Worm (Caenorhabditis elegans): Measurements from ENCODE around the gene let-92.

let-92 gene

DNA sequence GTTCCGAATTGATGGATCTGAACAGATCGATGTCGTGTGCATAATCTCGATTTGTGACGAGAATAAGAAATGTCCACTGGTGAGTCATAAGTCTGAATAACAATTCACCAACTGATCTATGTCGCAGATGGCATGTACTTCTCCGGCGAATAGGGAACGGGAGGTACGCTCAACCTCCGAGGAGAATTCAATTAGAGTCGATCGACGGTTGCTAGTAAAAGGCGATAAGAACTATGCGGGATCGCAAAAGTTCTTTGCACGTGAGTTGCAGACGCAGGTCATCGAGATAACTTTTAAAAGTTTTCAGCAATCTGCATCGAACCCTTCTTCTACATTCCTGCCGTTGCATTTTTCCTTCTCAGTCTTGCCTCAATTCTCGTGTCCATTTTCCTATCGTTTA, 24.3 kb downstream of the let-92 start:
- TF ChIP-seq W03F9.2 (tag; optimal IDR thresholded peaks at IDR 0.05), result no peak
- TF ChIP-seq him-1 (tag; optimal IDR thresholded peaks at IDR 0.05), result no peak
- no peak for TF ChIP-seq dao-5 (tag; optimal IDR thresholded peaks at IDR 0.05)

DNA sequence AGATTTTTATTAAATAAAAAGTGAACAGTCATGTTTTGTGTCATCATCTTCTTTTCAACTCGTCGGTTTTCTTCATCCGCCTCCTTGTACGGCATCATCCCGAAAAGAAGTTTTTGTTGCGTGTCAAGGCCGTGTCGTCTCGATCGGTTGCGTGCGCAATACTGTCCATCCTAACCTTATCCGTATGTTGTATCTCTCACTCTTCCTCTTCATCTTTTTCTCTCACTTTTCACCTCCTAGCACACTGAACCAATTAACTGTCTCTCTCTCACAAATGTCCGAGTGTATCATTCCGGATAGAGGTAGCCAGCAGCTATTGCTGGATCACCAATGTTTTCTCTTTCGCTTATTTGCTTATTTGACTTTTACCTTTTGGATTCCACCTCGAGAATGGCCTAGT, 25.2 kb downstream of the let-92 start:
- TF ChIP-seq him-1 (tag; optimal IDR thresholded peaks at IDR 0.05) (no peak), dao-5 (tag; optimal IDR thresholded peaks at IDR 0.05) (no peak), W03F9.2 (tag; optimal IDR thresholded peaks at IDR 0.05) (no peak)

DNA sequence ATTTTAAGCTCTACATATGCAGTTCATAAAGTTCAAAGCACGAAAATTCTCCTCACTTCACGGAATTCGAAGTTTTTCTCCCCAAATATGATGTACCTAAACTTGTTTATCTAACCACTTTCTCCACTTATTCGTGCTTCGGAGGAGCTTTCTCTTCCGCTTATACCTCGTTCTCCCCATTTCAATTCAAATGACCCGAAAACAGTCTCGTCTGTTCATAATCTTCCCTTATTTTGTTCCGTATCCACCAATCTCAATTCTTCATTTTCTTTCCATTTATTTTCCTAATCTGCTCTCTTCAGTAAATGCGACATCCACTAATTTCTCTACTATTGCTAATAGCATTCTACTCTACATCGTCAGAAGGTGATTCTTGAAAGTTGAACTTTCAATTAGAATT, 27.1 kb downstream of the let-92 start, which contains the start of gene let-653:
Gene let-653, plus strand, starts transcription at position 301 of the 400 bp plus-strand sequence.
- TF ChIP-seq W03F9.2 (tag; optimal IDR thresholded peaks at IDR 0.05), result no peak

DNA sequence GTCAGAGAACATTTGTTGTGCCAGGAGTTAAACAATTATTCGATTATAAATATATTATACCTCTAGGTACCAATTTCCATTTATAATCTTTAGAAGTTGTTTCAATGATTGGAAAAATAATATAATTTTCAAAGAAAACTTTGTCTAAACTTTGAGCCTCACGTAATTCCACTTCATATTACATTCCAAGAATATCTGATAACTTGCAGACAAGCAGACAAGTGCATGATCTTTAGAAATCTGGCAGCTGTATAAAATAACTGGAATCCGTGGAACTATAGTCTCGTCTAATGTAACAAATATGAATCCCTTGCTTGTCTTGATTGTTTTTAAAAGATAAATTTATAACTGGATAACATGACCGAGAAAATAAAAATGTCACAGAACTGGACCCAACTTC, 34.3 kb downstream of the let-92 start:
- TF ChIP-seq dao-5 (tag; optimal IDR thresholded peaks at IDR 0.05), result no peak

DNA sequence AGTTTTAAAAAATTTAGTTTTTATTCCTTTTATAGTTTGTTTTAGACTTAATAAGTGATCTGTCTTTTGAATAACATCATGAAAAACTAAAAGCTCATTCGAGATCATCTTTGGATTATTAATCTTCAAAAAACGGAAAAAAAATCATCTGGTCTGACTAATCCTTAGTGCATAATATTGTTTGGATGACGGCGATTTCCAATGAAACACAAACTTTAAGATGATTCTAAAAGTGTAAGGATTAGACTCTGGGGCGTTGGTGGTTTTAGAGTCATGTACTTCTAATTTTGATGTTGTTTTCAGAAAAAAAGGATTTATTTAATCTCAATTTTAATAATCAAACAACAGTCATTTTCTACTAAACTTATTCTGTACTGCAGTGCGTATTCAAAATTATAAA, 35.1 kb downstream of the let-92 start:
- TF ChIP-seq dao-5 (tag; optimal IDR thresholded peaks at IDR 0.05) (no peak), him-1 (tag; optimal IDR thresholded peaks at IDR 0.05) (no peak), W03F9.2 (tag; optimal IDR thresholded peaks at IDR 0.05) (no peak)

DNA sequence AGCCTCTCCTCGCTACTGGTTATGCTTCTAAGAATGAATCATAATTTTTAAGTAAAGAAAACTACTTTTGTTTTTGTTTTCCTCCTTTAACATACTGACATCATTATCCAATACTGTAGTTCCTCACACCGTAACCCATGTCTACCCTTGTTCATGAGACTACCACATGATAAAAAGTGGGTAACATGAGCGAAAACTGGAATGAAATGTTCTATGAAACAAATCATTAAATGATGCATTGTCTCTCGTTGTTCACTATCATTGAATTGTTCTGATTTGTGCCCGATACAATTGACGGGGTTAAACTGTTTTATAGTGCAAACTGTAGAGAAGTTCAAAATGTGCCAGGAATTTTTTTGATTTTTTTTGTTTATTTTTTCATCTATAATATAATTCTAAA, 39.5 kb downstream of the let-92 start:
- TF ChIP-seq dao-5 (tag; optimal IDR thresholded peaks at IDR 0.05) (no peak), W03F9.2 (tag; optimal IDR thresholded peaks at IDR 0.05) (no peak), him-1 (tag; optimal IDR thresholded peaks at IDR 0.05) (no peak)

DNA sequence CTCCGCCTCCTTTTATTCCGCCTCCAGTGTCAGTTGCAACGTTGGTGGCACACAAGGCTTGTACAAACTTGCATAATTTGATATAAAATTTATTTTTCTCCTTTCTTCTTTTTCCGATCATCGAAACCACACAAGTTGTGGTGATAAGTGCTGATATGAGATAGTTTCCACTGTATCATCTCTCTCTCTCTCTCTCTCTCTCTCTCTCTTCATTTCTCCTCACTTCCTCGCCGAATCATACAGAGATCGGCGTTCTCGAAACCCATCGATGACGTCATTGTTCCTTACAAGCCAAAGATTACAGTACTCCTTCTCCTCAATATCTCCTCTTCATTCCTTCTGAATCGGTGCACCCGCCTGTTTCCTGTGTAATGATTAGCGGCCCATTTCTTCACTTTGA, 41.1 kb downstream of the let-92 start, which contains the start of gene nhr-43:
Gene nhr-43, plus strand, starts transcription at position 233 of the 400 bp plus-strand sequence.
- TF ChIP-seq W03F9.2 (tag; optimal IDR thresholded peaks at IDR 0.05) (no peak), him-1 (tag; optimal IDR thresholded peaks at IDR 0.05) (no peak), dao-5 (tag; optimal IDR thresholded peaks at IDR 0.05) (no peak)

DNA sequence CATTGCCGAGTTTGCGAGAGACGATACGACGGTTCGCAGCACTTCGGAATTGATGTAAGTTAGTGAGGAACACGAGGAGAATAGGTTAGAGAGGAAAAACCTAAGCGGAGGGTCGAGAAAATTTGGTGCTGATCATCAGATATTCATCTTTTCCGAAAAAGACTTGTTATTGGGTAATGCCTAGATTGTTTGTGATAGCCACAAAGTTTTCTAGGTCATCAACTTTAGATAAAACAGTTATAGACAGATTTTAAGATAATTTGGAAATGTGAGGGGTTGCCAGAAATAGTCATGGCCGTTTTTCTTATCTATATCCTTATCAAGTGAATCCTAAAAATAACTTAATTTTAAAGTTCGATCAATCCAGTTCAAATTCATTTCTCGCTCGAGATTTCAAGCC, 42.2 kb downstream of the let-92 start:
- no peak for TF ChIP-seq W03F9.2 (tag; optimal IDR thresholded peaks at IDR 0.05)
- TF ChIP-seq dao-5 (tag; optimal IDR thresholded peaks at IDR 0.05), result no peak
- TF ChIP-seq him-1 (tag; optimal IDR thresholded peaks at IDR 0.05), result no peak

DNA sequence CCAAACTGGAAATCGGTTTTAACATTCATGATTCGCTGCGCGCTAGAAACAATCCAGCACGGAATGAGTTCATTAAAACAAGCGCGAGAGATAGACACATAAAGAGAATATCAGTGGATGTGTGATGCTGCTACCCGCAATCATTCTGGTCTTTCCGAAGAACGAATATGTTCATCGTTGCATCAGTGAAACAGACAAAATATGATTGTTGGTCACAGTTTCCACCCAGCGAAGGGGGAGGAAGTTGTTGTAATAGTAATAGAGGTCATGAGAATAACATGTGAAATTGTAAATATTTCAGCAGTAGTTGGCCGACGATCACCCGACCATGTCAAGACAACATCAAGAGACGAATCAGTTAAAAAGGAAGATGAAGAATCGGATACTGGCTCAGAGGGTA, 43.0 kb downstream of the let-92 start:
- TF ChIP-seq dao-5 (tag; optimal IDR thresholded peaks at IDR 0.05) (no peak), W03F9.2 (tag; optimal IDR thresholded peaks at IDR 0.05) (no peak)

DNA sequence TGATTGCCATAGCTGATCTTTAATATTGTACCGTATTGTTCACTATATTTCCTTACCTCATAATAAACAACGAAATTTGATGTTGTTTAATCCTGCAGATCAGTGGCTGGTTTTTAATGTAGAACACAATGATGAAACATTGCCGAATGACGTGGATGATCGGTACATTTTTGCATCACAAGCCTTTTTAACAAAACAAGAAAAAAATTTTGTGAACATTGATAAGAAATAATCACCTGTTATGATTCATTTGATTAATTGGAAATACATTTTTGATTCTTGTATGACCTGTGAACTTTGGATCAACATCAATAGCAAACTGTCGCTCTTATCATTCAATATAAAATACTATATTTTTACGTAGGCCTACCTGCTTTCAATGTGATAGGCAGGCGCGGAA, 44.6 kb downstream of the let-92 start:
- TF ChIP-seq him-1 (tag; optimal IDR thresholded peaks at IDR 0.05) (no peak), dao-5 (tag; optimal IDR thresholded peaks at IDR 0.05) (no peak), W03F9.2 (tag; optimal IDR thresholded peaks at IDR 0.05) (no peak)

DNA sequence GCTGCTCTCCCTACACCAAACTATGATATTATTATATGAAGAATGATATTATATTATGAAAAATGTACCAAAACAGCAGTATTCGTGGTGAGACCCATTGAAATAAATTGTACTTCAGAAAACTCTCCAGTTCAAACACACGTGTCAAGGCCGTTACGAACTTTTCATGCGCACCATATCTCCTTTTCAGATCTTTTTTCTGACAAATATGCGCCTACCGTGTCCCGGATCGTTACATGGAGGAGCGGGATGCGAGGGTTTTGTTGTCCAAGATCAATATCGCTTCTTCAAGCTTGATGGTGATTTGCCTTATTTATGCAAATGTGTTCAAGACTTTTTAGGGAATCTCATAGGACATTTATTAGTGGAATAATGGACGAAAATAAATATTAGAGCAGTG, 45.4 kb downstream of the let-92 start:
- TF ChIP-seq him-1 (tag; optimal IDR thresholded peaks at IDR 0.05) (no peak), dao-5 (tag; optimal IDR thresholded peaks at IDR 0.05) (no peak), W03F9.2 (tag; optimal IDR thresholded peaks at IDR 0.05) (no peak)

DNA sequence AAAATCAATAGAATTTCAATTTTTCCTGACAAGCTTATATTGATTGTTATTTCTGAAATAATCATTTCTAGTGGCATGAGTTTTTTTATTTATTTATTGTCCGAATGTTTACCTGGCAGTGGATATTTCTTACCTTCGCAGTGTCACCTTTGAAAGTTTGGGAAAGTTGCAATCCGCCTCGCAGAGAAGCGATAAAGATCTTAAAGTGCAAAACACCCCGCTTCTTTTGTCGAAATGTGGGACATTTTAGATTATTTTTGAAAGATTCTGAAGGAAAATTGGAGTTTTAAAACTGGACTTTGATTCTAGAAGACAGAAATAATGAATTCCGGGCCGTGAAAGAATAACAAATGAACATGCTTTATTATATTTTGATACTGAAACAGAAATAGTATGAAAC, 50.5 kb downstream of the let-92 start:
- no peak for TF ChIP-seq W03F9.2 (tag; optimal IDR thresholded peaks at IDR 0.05)
- TF ChIP-seq him-1 (tag; optimal IDR thresholded peaks at IDR 0.05), result no peak
- TF ChIP-seq dao-5 (tag; optimal IDR thresholded peaks at IDR 0.05), result no peak
